Worm (Caenorhabditis elegans) whole organism, L2 larva: ENCODE results near the gene C28G1.6.

ENCODE experiments used
- C34F6.9 ChIP-seq: fragments of 150-350 bp; optimal IDR thresholded peaks from 2 replicates; lab custom pipeline; 2014; ENCODE audit warnings: missing biosample characterization, missing genetic modification characterization
- F13H6.1 ChIP-seq: sonication (generic microtip); optimal IDR thresholded peaks from 2 replicates; lab custom pipeline; 2016; ENCODE audit warnings: missing genetic modification characterization, missing compliant biosample characterization
- R02D3.7 ChIP-seq: fragments of 150-350 bp; optimal IDR thresholded peaks from 2 replicates; lab custom pipeline; 2014; ENCODE audit warnings: missing biosample characterization, missing genetic modification characterization
- Y55F3AM.14 ChIP-seq: fragments of 200-800 bp; sonication (Bioruptor generic); optimal IDR thresholded peaks from 2 replicates; lab custom pipeline; 2018; ENCODE audit warnings: mild to moderate bottlenecking, missing genetic modification characterization, missing compliant biosample characterization
- ZK546.5 ChIP-seq: sonication (generic microtip); optimal IDR thresholded peaks from 2 replicates; lab custom pipeline; 2017; ENCODE audit warnings: missing biosample characterization, missing genetic modification characterization
- aly-2 ChIP-seq: fragments of 150-350 bp; optimal IDR thresholded peaks from 2 replicates; lab custom pipeline; 2014; ENCODE audit warnings: missing biosample characterization, missing genetic modification characterization
- ama-1 ChIP-seq: fragments of 150-350 bp; optimal IDR thresholded peaks from 2 replicates; lab custom pipeline; 2018; ENCODE audit warnings: inconsistent platforms
- blmp-1 ChIP-seq: sonication (generic microtip); optimal IDR thresholded peaks from 2 replicates; lab custom pipeline; 2017; ENCODE audit warnings: missing genetic modification characterization, mild to moderate bottlenecking, missing compliant biosample characterization, antibody characterized with exemption, moderate library complexity; ENCODE audit not compliant: insufficient read depth
- ceh-16 ChIP-seq: fragments of 150-350 bp; optimal IDR thresholded peaks from 2 replicates; lab custom pipeline; 2014; ENCODE audit warnings: missing biosample characterization, missing genetic modification characterization
- ceh-82 ChIP-seq: fragments of 150-350 bp; optimal IDR thresholded peaks from 2 replicates; lab custom pipeline; 2014; ENCODE audit warnings: missing biosample characterization, missing genetic modification characterization
- crh-2 ChIP-seq: sonication (generic microtip); optimal IDR thresholded peaks from 2 replicates; lab custom pipeline; 2017; ENCODE audit warnings: missing biosample characterization, missing genetic modification characterization
- dmd-4 ChIP-seq: sonication (generic microtip); optimal IDR thresholded peaks from 2 replicates; lab custom pipeline; 2017; ENCODE audit warnings: missing biosample characterization, missing genetic modification characterization
- elt-1 ChIP-seq: fragments of 150-350 bp; optimal IDR thresholded peaks from 2 replicates; lab custom pipeline; 2014; ENCODE audit warnings: missing biosample characterization, missing genetic modification characterization
- elt-3 ChIP-seq: sonication (generic microtip); optimal IDR thresholded peaks from 2 replicates; lab custom pipeline; 2017; ENCODE audit warnings: missing biosample characterization, missing genetic modification characterization
- fos-1 ChIP-seq: fragments of 150-350 bp; optimal IDR thresholded peaks from 2 replicates; lab custom pipeline; 2014; ENCODE audit warnings: missing biosample characterization, missing genetic modification characterization
- gmeb-1 ChIP-seq: fragments of 150-350 bp; optimal IDR thresholded peaks from 2 replicates; lab custom pipeline; 2014; ENCODE audit warnings: missing biosample characterization, missing genetic modification characterization
- lin-11 ChIP-seq: fragments of 150-350 bp; sonication (generic microtip); optimal IDR thresholded peaks from 2 replicates; lab custom pipeline; 2014; ENCODE audit warnings: missing biosample characterization, missing genetic modification characterization, inconsistent platforms, mixed read lengths
- lin-13 ChIP-seq: fragments of 150-350 bp; optimal IDR thresholded peaks from 2 replicates; lab custom pipeline; 2014; ENCODE audit warnings: missing biosample characterization, missing genetic modification reagents, missing genetic modification characterization
- lin-39 ChIP-seq: fragments of 150-350 bp; optimal IDR thresholded peaks from 2 replicates; lab custom pipeline; 2014; ENCODE audit warnings: missing biosample characterization, missing genetic modification reagents, missing genetic modification characterization
- lsy-2 ChIP-seq, 2 experiments: fragments of 150-350 bp in 1 of 2; sonication (generic microtip) in 1 of 2; optimal IDR thresholded peaks; 2 replicates each; lab custom pipeline; 2014 to 2017; ENCODE audit warnings: missing biosample characterization in 2 of 2, missing genetic modification characterization in 2 of 2
- mab-5 ChIP-seq: fragments of 150-350 bp; optimal IDR thresholded peaks from 2 replicates; lab custom pipeline; 2014; ENCODE audit warnings: missing biosample characterization, missing genetic modification characterization
- mbf-1 ChIP-seq: sonication (generic microtip); optimal IDR thresholded peaks from 2 replicates; lab custom pipeline; 2017; ENCODE audit warnings: missing biosample characterization, missing genetic modification characterization
- mdl-1 ChIP-seq, 2 experiments: fragments of 150-350 bp in 1 of 2; sonication (generic microtip) in 1 of 2; optimal IDR thresholded peaks; 2 replicates each; lab custom pipeline; 2017; ENCODE audit warnings: missing biosample characterization in 2 of 2, missing genetic modification characterization in 2 of 2
- nhr-10 ChIP-seq: sonication (generic microtip); optimal IDR thresholded peaks from 2 replicates; lab custom pipeline; 2017; ENCODE audit warnings: missing biosample characterization, missing genetic modification characterization
- nhr-11 ChIP-seq: fragments of 150-350 bp; optimal IDR thresholded peaks from 2 replicates; lab custom pipeline; 2014; ENCODE audit warnings: missing biosample characterization, missing genetic modification characterization
- nhr-12 ChIP-seq: fragments of 150-350 bp; optimal IDR thresholded peaks from 2 replicates; lab custom pipeline; 2014; ENCODE audit warnings: missing biosample characterization, missing genetic modification characterization
- nhr-129 ChIP-seq: fragments of 150-350 bp; optimal IDR thresholded peaks from 2 replicates; lab custom pipeline; 2014; ENCODE audit warnings: missing biosample characterization, missing genetic modification characterization
- nhr-21 ChIP-seq: fragments of 150-350 bp; optimal IDR thresholded peaks from 2 replicates; lab custom pipeline; 2014; ENCODE audit warnings: missing biosample characterization, missing genetic modification characterization
- nhr-23 ChIP-seq: fragments of 150-350 bp; optimal IDR thresholded peaks from 2 replicates; lab custom pipeline; 2014; ENCODE audit warnings: missing biosample characterization, missing genetic modification reagents, missing genetic modification characterization
- nhr-237 ChIP-seq: fragments of 150-350 bp; optimal IDR thresholded peaks from 2 replicates; lab custom pipeline; 2014; ENCODE audit warnings: missing biosample characterization, missing genetic modification characterization
- nhr-25 ChIP-seq: fragments of 150-350 bp; sonication (generic microtip); optimal IDR thresholded peaks from 3 replicates; lab custom pipeline; 2014; ENCODE audit warnings: missing biosample characterization, missing genetic modification characterization
- nhr-6 ChIP-seq: fragments of 150-350 bp; optimal IDR thresholded peaks from 2 replicates; lab custom pipeline; 2014; ENCODE audit warnings: missing biosample characterization, missing genetic modification characterization
- nhr-77 ChIP-seq: fragments of 150-350 bp; optimal IDR thresholded peaks from 2 replicates; lab custom pipeline; 2014; ENCODE audit warnings: missing biosample characterization, missing genetic modification characterization
- peb-1 ChIP-seq: fragments of 150-350 bp; optimal IDR thresholded peaks from 2 replicates; lab custom pipeline; 2014; ENCODE audit warnings: missing biosample characterization, missing genetic modification characterization
- sem-4 ChIP-seq: fragments of 150-350 bp; optimal IDR thresholded peaks from 2 replicates; lab custom pipeline; 2014; ENCODE audit warnings: missing biosample characterization, missing genetic modification reagents, missing genetic modification characterization
- skn-1 ChIP-seq: sonication (generic microtip); optimal IDR thresholded peaks from 2 replicates; lab custom pipeline; 2017; ENCODE audit warnings: missing biosample characterization, missing genetic modification characterization
- sma-3 ChIP-seq: sonication (generic microtip); optimal IDR thresholded peaks from 2 replicates; lab custom pipeline; 2016; ENCODE audit warnings: missing genetic modification reagents, missing genetic modification characterization, missing compliant biosample characterization
- sma-9 ChIP-seq, 2 experiments: fragments of 150-350 bp in 1 of 2; sonication (generic microtip) in 1 of 2; optimal IDR thresholded peaks; 2 replicates each; lab custom pipeline; 2014 to 2016; ENCODE audit warnings: missing genetic modification characterization in 2 of 2, mild to moderate bottlenecking in 1 of 2, missing biosample characterization in 1 of 2, missing compliant biosample characterization in 1 of 2, missing genetic modification reagents in 1 of 2, moderate library complexity in 1 of 2
- snpc-4 ChIP-seq: fragments of 150-350 bp; optimal IDR thresholded peaks from 2 replicates; lab custom pipeline; 2014; ENCODE audit warnings: missing biosample characterization, missing genetic modification characterization
- unc-39 ChIP-seq: fragments of 150-350 bp; optimal IDR thresholded peaks from 2 replicates; lab custom pipeline; 2014; ENCODE audit warnings: missing biosample characterization, missing genetic modification characterization
- unc-55 ChIP-seq: fragments of 150-350 bp; sonication (generic microtip); optimal IDR thresholded peaks from 3 replicates; lab custom pipeline; 2014; ENCODE audit warnings: missing biosample characterization, missing genetic modification reagents, missing genetic modification characterization
- unc-62 ChIP-seq: fragments of 150-350 bp; optimal IDR thresholded peaks from 2 replicates; lab custom pipeline; 2014; ENCODE audit warnings: missing biosample characterization, missing genetic modification reagents, missing genetic modification characterization
- zag-1 ChIP-seq: fragments of 150-350 bp; optimal IDR thresholded peaks from 2 replicates; lab custom pipeline; 2014; ENCODE audit warnings: missing biosample characterization, missing genetic modification characterization
- ztf-1 ChIP-seq: fragments of 200-800 bp; sonication (Bioruptor generic); conservative IDR thresholded peaks from 2 replicates; pipeline ENCODE4 v1.3.6; 2022; ENCODE audit warnings: missing genetic modification characterization, missing compliant biosample characterization
- ztf-11 ChIP-seq: sonication (generic microtip); optimal IDR thresholded peaks from 2 replicates; lab custom pipeline; 2017; ENCODE audit warnings: missing biosample characterization, missing genetic modification characterization
- ztf-4 ChIP-seq: fragments of 150-350 bp; optimal IDR thresholded peaks from 2 replicates; lab custom pipeline; 2014; ENCODE audit warnings: missing biosample characterization, missing genetic modification characterization

C28G1.6 gene

DNA sequence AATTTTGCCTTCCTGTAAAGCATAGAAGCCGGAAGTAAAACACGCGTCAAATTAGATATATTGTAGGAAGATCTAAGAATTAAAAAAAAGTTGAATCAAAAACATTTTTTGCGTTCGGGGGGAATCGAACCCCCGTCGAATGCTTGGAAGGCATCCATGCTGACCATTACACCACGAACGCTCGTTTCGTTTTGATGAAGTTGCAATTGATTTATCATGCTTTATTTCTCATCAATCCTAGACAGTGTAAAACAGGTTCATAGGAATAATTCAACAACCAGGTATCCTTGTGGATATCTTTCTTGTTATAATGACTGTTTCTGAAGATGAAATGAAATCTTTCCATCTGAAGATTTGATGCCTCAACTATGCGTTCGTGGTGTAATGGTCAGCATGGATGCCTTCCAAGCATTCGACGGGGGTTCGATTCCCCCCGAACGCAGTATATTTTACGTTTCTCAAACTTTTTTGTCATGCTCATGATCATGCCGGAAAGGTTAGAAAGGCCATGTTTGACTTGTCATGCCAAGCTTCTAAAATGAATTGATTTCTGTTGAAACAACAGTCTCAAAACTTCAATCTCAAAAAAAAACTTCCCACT lies 11.1 kb downstream of the C28G1.6 start:
- peak; percentile 62 for TF ChIP-seq nhr-21 (tag; lab: Kevin White, UChicago)
- no peak for TF ChIP-seq mdl-1 (tag; optimal IDR thresholded peaks at IDR 0.05; lab: Kevin White, UChicago)
- TF ChIP-seq sma-3 (GFP tag; lab: Kevin White, UChicago), result peak; percentile 14
- no peak for TF ChIP-seq ceh-16

DNA sequence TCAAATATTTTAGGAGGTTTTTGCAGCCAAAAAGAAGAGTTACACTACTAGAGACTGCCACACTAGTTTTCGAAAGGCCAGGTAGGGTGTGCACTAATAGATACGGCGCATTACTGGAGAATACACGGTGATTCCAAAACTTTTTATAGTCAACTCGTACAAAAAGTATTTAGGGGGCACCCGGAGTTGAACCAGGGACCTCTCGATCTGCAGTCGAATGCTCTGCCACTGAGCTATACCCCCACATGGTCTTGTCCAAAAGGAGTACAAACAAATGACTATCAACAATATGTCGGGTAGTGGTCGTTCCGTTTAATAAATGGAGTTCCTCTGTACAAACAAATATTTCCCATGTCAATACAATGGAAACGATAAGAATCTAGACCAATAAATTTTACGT lies 13.1 kb downstream of the C28G1.6 start:
- TF ChIP-seq R02D3.7 (no peak), fos-1 (tag; lab: Kevin White, UChicago) (peak; percentile 30)

DNA sequence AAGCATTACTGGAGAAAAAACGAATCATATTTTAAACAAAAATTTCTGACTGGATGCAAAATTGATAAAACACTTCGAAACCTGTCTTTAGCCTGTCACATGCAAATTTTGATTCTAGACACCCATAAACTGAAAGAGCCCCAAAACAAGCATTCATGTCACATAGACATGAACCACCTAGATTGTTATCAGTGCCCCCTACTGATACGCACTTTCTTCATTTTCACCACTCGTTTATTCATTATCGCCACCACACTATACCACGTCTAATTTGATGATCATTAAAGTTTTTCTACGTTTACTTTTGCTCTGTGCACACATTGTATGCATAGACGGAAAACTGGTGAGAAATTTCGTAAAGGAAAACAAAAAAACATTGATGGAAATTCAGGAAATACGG lies 19.1 kb downstream of the C28G1.6 start, which contains the start of gene cnnm-2:
Gene cnnm-2 (plus strand): TSS at position 190 of the 400 bp plus-strand sequence.
- TF ChIP-seq ZK546.5 (tag; lab: Kevin White, UChicago) (no peak), fos-1 (tag; lab: Kevin White, UChicago) (peak; percentile 82), nhr-10 (tag; lab: Kevin White, UChicago) (no peak), elt-3 (no peak), ceh-16 (no peak), unc-55 (GFP tag; lab: Kevin White, UChicago) (no peak), crh-2 (tag; lab: Kevin White, UChicago) (peak; percentile 53)
- TF ChIP-seq, all 48 proteins: peak for 2

DNA sequence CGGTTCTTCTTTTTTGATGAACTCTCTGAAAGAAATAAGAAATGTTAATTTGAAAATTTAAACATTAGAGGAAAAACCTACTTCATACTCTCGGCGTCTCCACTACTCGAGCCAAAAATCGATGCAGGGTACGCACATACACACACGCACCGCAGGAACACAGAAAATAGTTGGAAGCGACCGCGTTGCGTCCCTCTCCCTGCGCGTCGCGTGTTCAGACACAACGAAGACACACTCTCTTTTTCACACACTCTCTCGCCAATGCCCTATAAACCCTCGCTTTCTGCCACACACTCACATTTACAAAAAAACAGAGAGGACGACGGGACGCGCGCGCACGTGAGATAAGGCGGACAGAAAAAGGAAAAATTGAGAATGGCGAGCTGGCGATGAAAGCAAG lies 20.2 kb downstream of the C28G1.6 start, which contains the start of gene R04E5.9:
Gene R04E5.9 (minus strand): TSS at position 235 of the 400 bp plus-strand sequence.
- TF ChIP-seq ceh-82 (tag; lab: Kevin White, UChicago) (peak; percentile 33), nhr-237 (tag; lab: Kevin White, UChicago) (no peak), ama-1 (peak; percentile 7), nhr-10 (tag; lab: Kevin White, UChicago) (no peak), lin-39 (tag; lab: Kevin White, UChicago) (no peak), snpc-4 (tag; lab: Kevin White, UChicago) (peak; percentile 26), lin-11 (peak; percentile 96), ztf-1 (GFP tag; lab: Robert Waterston, UW) (no peak), R02D3.7 (no peak), peb-1 (tag; lab: Kevin White, UChicago) (peak; percentile 13), skn-1 (tag; lab: Kevin White, UChicago) (no peak), nhr-21 (tag; lab: Kevin White, UChicago) (peak; percentile 70), mbf-1 (tag; lab: Kevin White, UChicago) (no peak), F13H6.1 (peak; percentile 92), C34F6.9 (tag; lab: Kevin White, UChicago) (peak; percentile 94), blmp-1 (tag; lab: Kevin White, UChicago) (peak; percentile 49), elt-1 (no peak), elt-3 (no peak), fos-1 (tag; lab: Kevin White, UChicago) (peak; percentile 92), gmeb-1 (tag; lab: Kevin White, UChicago) (peak; percentile 48), ceh-16 (no peak), nhr-12 (tag; lab: Kevin White, UChicago) (no peak), nhr-77 (peak; percentile 9), unc-62 (GFP tag; lab: Kevin White, UChicago) (no peak), nhr-6 (tag; lab: Kevin White, UChicago) (peak; percentile 42), sma-9 (GFP tag; optimal IDR thresholded peaks at IDR 0.05; lab: Kevin White, UChicago) (peak; percentile 90), sma-9 (tag; optimal IDR thresholded peaks at IDR 0.05; lab: Kevin White, UChicago) (no peak), sma-3 (GFP tag; lab: Kevin White, UChicago) (peak; percentile 72), zag-1 (peak; percentile 77), ZK546.5 (tag; lab: Kevin White, UChicago) (no peak), lsy-2 (tag; optimal IDR thresholded peaks at IDR 0.05; lab: Kevin White, UChicago) (peak; percentile 53 to 84), Y55F3AM.14 (GFP tag; lab: Kevin White, UChicago) (peak; percentile 80), mab-5 (tag; lab: Kevin White, UChicago) (peak; percentile 48), crh-2 (tag; lab: Kevin White, UChicago) (peak; percentile 94), nhr-129 (tag; lab: Kevin White, UChicago) (peak; percentile 93), ztf-4 (tag; lab: Kevin White, UChicago) (peak; percentile 41), nhr-23 (tag; lab: Kevin White, UChicago) (no peak), mdl-1 (tag; optimal IDR thresholded peaks at IDR 0.05; lab: Kevin White, UChicago) (peak; percentile 84 to 95), unc-39 (no peak), ztf-11 (tag; lab: Kevin White, UChicago) (no peak), aly-2 (no peak), nhr-25 (tag; lab: Kevin White, UChicago) (peak; percentile 64), lin-13 (peak; percentile 83), sem-4 (peak; percentile 81), nhr-11 (tag; lab: Kevin White, UChicago) (no peak), dmd-4 (tag; lab: Kevin White, UChicago) (no peak)
